Worm (Caenorhabditis elegans) whole organism, L2 larva: Measurements from ENCODE around the gene gmap-1.

ENCODE experiments used
- C34F6.9 ChIP-seq: fragments of 150-350 bp; optimal IDR thresholded peaks from 2 replicates; lab custom pipeline; 2014; ENCODE audit warnings: missing biosample characterization, missing genetic modification characterization
- F13H6.1 ChIP-seq: sonication (generic microtip); optimal IDR thresholded peaks from 2 replicates; lab custom pipeline; 2016; ENCODE audit warnings: missing genetic modification characterization, missing compliant biosample characterization
- R02D3.7 ChIP-seq: fragments of 150-350 bp; optimal IDR thresholded peaks from 2 replicates; lab custom pipeline; 2014; ENCODE audit warnings: missing biosample characterization, missing genetic modification characterization
- Y55F3AM.14 ChIP-seq: fragments of 200-800 bp; sonication (Bioruptor generic); optimal IDR thresholded peaks from 2 replicates; lab custom pipeline; 2018; ENCODE audit warnings: mild to moderate bottlenecking, missing genetic modification characterization, missing compliant biosample characterization
- ZK546.5 ChIP-seq: sonication (generic microtip); optimal IDR thresholded peaks from 2 replicates; lab custom pipeline; 2017; ENCODE audit warnings: missing biosample characterization, missing genetic modification characterization
- aly-2 ChIP-seq: fragments of 150-350 bp; optimal IDR thresholded peaks from 2 replicates; lab custom pipeline; 2014; ENCODE audit warnings: missing biosample characterization, missing genetic modification characterization
- ama-1 ChIP-seq: fragments of 150-350 bp; optimal IDR thresholded peaks from 2 replicates; lab custom pipeline; 2018; ENCODE audit warnings: inconsistent platforms
- blmp-1 ChIP-seq: sonication (generic microtip); optimal IDR thresholded peaks from 2 replicates; lab custom pipeline; 2017; ENCODE audit warnings: missing genetic modification characterization, mild to moderate bottlenecking, missing compliant biosample characterization, antibody characterized with exemption, moderate library complexity; ENCODE audit not compliant: insufficient read depth
- ceh-82 ChIP-seq: fragments of 150-350 bp; optimal IDR thresholded peaks from 2 replicates; lab custom pipeline; 2014; ENCODE audit warnings: missing biosample characterization, missing genetic modification characterization
- crh-2 ChIP-seq: sonication (generic microtip); optimal IDR thresholded peaks from 2 replicates; lab custom pipeline; 2017; ENCODE audit warnings: missing biosample characterization, missing genetic modification characterization
- egl-27 ChIP-seq: sonication (generic microtip); optimal IDR thresholded peaks from 3 replicates; lab custom pipeline; 2017; ENCODE audit warnings: missing biosample characterization, missing genetic modification reagents, missing genetic modification characterization
- elt-3 ChIP-seq: sonication (generic microtip); optimal IDR thresholded peaks from 2 replicates; lab custom pipeline; 2017; ENCODE audit warnings: missing biosample characterization, missing genetic modification characterization
- fos-1 ChIP-seq: fragments of 150-350 bp; optimal IDR thresholded peaks from 2 replicates; lab custom pipeline; 2014; ENCODE audit warnings: missing biosample characterization, missing genetic modification characterization
- gmeb-1 ChIP-seq: fragments of 150-350 bp; optimal IDR thresholded peaks from 2 replicates; lab custom pipeline; 2014; ENCODE audit warnings: missing biosample characterization, missing genetic modification characterization
- lin-11 ChIP-seq: fragments of 150-350 bp; sonication (generic microtip); optimal IDR thresholded peaks from 2 replicates; lab custom pipeline; 2014; ENCODE audit warnings: missing biosample characterization, missing genetic modification characterization, inconsistent platforms, mixed read lengths
- lin-13 ChIP-seq: fragments of 150-350 bp; optimal IDR thresholded peaks from 2 replicates; lab custom pipeline; 2014; ENCODE audit warnings: missing biosample characterization, missing genetic modification reagents, missing genetic modification characterization
- lin-39 ChIP-seq: fragments of 150-350 bp; optimal IDR thresholded peaks from 2 replicates; lab custom pipeline; 2014; ENCODE audit warnings: missing biosample characterization, missing genetic modification reagents, missing genetic modification characterization
- lsy-2 ChIP-seq, 2 experiments: fragments of 150-350 bp in 1 of 2; sonication (generic microtip) in 1 of 2; optimal IDR thresholded peaks; 2 replicates each; lab custom pipeline; 2014 to 2017; ENCODE audit warnings: missing biosample characterization in 2 of 2, missing genetic modification characterization in 2 of 2
- mab-5 ChIP-seq: fragments of 150-350 bp; optimal IDR thresholded peaks from 2 replicates; lab custom pipeline; 2014; ENCODE audit warnings: missing biosample characterization, missing genetic modification characterization
- mbf-1 ChIP-seq: sonication (generic microtip); optimal IDR thresholded peaks from 2 replicates; lab custom pipeline; 2017; ENCODE audit warnings: missing biosample characterization, missing genetic modification characterization
- mdl-1 ChIP-seq, 2 experiments: fragments of 150-350 bp in 1 of 2; sonication (generic microtip) in 1 of 2; optimal IDR thresholded peaks; 2 replicates each; lab custom pipeline; 2017; ENCODE audit warnings: missing biosample characterization in 2 of 2, missing genetic modification characterization in 2 of 2
- nhr-11 ChIP-seq: fragments of 150-350 bp; optimal IDR thresholded peaks from 2 replicates; lab custom pipeline; 2014; ENCODE audit warnings: missing biosample characterization, missing genetic modification characterization
- nhr-12 ChIP-seq: fragments of 150-350 bp; optimal IDR thresholded peaks from 2 replicates; lab custom pipeline; 2014; ENCODE audit warnings: missing biosample characterization, missing genetic modification characterization
- nhr-129 ChIP-seq: fragments of 150-350 bp; optimal IDR thresholded peaks from 2 replicates; lab custom pipeline; 2014; ENCODE audit warnings: missing biosample characterization, missing genetic modification characterization
- nhr-21 ChIP-seq: fragments of 150-350 bp; optimal IDR thresholded peaks from 2 replicates; lab custom pipeline; 2014; ENCODE audit warnings: missing biosample characterization, missing genetic modification characterization
- nhr-23 ChIP-seq: fragments of 150-350 bp; optimal IDR thresholded peaks from 2 replicates; lab custom pipeline; 2014; ENCODE audit warnings: missing biosample characterization, missing genetic modification reagents, missing genetic modification characterization
- nhr-237 ChIP-seq: fragments of 150-350 bp; optimal IDR thresholded peaks from 2 replicates; lab custom pipeline; 2014; ENCODE audit warnings: missing biosample characterization, missing genetic modification characterization
- nhr-6 ChIP-seq: fragments of 150-350 bp; optimal IDR thresholded peaks from 2 replicates; lab custom pipeline; 2014; ENCODE audit warnings: missing biosample characterization, missing genetic modification characterization
- nhr-77 ChIP-seq: fragments of 150-350 bp; optimal IDR thresholded peaks from 2 replicates; lab custom pipeline; 2014; ENCODE audit warnings: missing biosample characterization, missing genetic modification characterization
- peb-1 ChIP-seq: fragments of 150-350 bp; optimal IDR thresholded peaks from 2 replicates; lab custom pipeline; 2014; ENCODE audit warnings: missing biosample characterization, missing genetic modification characterization
- sem-4 ChIP-seq: fragments of 150-350 bp; optimal IDR thresholded peaks from 2 replicates; lab custom pipeline; 2014; ENCODE audit warnings: missing biosample characterization, missing genetic modification reagents, missing genetic modification characterization
- skn-1 ChIP-seq: sonication (generic microtip); optimal IDR thresholded peaks from 2 replicates; lab custom pipeline; 2017; ENCODE audit warnings: missing biosample characterization, missing genetic modification characterization
- sma-3 ChIP-seq: sonication (generic microtip); optimal IDR thresholded peaks from 2 replicates; lab custom pipeline; 2016; ENCODE audit warnings: missing genetic modification reagents, missing genetic modification characterization, missing compliant biosample characterization
- sma-9 ChIP-seq, 2 experiments: fragments of 150-350 bp in 1 of 2; sonication (generic microtip) in 1 of 2; optimal IDR thresholded peaks; 2 replicates each; lab custom pipeline; 2014 to 2016; ENCODE audit warnings: missing genetic modification characterization in 2 of 2, mild to moderate bottlenecking in 1 of 2, missing biosample characterization in 1 of 2, missing compliant biosample characterization in 1 of 2, missing genetic modification reagents in 1 of 2, moderate library complexity in 1 of 2
- snpc-4 ChIP-seq: fragments of 150-350 bp; optimal IDR thresholded peaks from 2 replicates; lab custom pipeline; 2014; ENCODE audit warnings: missing biosample characterization, missing genetic modification characterization
- unc-55 ChIP-seq: fragments of 150-350 bp; sonication (generic microtip); optimal IDR thresholded peaks from 3 replicates; lab custom pipeline; 2014; ENCODE audit warnings: missing biosample characterization, missing genetic modification reagents, missing genetic modification characterization
- unc-62 ChIP-seq: fragments of 150-350 bp; optimal IDR thresholded peaks from 2 replicates; lab custom pipeline; 2014; ENCODE audit warnings: missing biosample characterization, missing genetic modification reagents, missing genetic modification characterization
- zag-1 ChIP-seq: fragments of 150-350 bp; optimal IDR thresholded peaks from 2 replicates; lab custom pipeline; 2014; ENCODE audit warnings: missing biosample characterization, missing genetic modification characterization
- ztf-11 ChIP-seq: sonication (generic microtip); optimal IDR thresholded peaks from 2 replicates; lab custom pipeline; 2017; ENCODE audit warnings: missing biosample characterization, missing genetic modification characterization
- ztf-4 ChIP-seq: fragments of 150-350 bp; optimal IDR thresholded peaks from 2 replicates; lab custom pipeline; 2014; ENCODE audit warnings: missing biosample characterization, missing genetic modification characterization

Gene gmap-1

ce11 chrX:12976774-12977173 is 42.0 kb upstream of the gmap-1 start, which contains the start of the genes F11C1.4 and F11C1.10:
Gene F11C1.4 (plus strand): TSS chrX:12977074.
Gene F11C1.10 (plus strand): TSS chrX:12977082.
- TF ChIP-seq aly-2 (tag; lab: Kevin White, UChicago) (no peak), ztf-4 (tag; lab: Kevin White, UChicago) (no peak), F13H6.1 (tag; lab: Kevin White, UChicago) (no peak)

ce11 chrX:12975595-12976089 is 40.9 kb upstream of the gmap-1 start, which contains the start of gene ppk-3:
Gene ppk-3 (minus strand): TSS chrX:12975645.
- TF ChIP-seq unc-55 (GFP tag; lab: Kevin White, UChicago): peak; percentile 71
- TF ChIP-seq F13H6.1 (tag; lab: Kevin White, UChicago): peak; percentile 73
- peak; percentile 91 for TF ChIP-seq nhr-129 (tag; lab: Kevin White, UChicago)
- TF ChIP-seq nhr-6 (tag; lab: Kevin White, UChicago): peak; percentile 84
- no peak for TF ChIP-seq nhr-237 (tag; lab: Kevin White, UChicago)
- TF ChIP-seq blmp-1 (tag; lab: Kevin White, UChicago): peak; percentile 34
- peak; percentile 84 for TF ChIP-seq lin-13 (GFP tag; lab: Kevin White, UChicago)
- TF ChIP-seq sma-3: peak; percentile 75
- TF ChIP-seq lin-11 (tag; lab: Kevin White, UChicago): peak; percentile 73
- TF ChIP-seq C34F6.9 (tag; lab: Kevin White, UChicago): peak; percentile 89
- peak; percentile 17 for TF ChIP-seq snpc-4
- TF ChIP-seq zag-1: peak; percentile 10
- peak; percentile 76 for TF ChIP-seq gmeb-1 (tag; lab: Kevin White, UChicago)
- TF ChIP-seq ztf-11 (tag; lab: Kevin White, UChicago): no peak
- peak; percentile 10 for TF ChIP-seq Y55F3AM.14
- peak; percentile 85 for TF ChIP-seq sem-4 (tag; lab: Kevin White, UChicago)
- TF ChIP-seq nhr-23 (tag; lab: Kevin White, UChicago): no peak
- TF ChIP-seq lsy-2 (tag; optimal IDR thresholded peaks at IDR 0.05; lab: Kevin White, UChicago): peak; percentile 12 to 84
- peak; percentile 80 for TF ChIP-seq crh-2 (tag; lab: Kevin White, UChicago)
- peak; percentile 84 for TF ChIP-seq sma-9 (GFP tag; optimal IDR thresholded peaks at IDR 0.05; lab: Kevin White, UChicago)
- TF ChIP-seq sma-9 (tag; optimal IDR thresholded peaks at IDR 0.05; lab: Kevin White, UChicago): no peak
- peak in 1 of 2 experiments; percentile 16 for TF ChIP-seq mdl-1 (tag; optimal IDR thresholded peaks at IDR 0.05; lab: Kevin White, UChicago)
- no peak for TF ChIP-seq ZK546.5
- TF ChIP-seq nhr-21: peak; percentile 81
- TF ChIP-seq egl-27 (tag; lab: Kevin White, UChicago): peak; percentile 53
- peak; percentile 51 for TF ChIP-seq mab-5
- TF ChIP-seq ztf-4 (tag; lab: Kevin White, UChicago): peak; percentile 39
- TF ChIP-seq mbf-1 (tag; lab: Kevin White, UChicago): no peak
- TF ChIP-seq peb-1 (tag; lab: Kevin White, UChicago): no peak
- TF ChIP-seq fos-1: peak; percentile 63
- TF ChIP-seq, all 48 proteins: peak for 23

ce11 chrX:12965163-12965562 is 30.4 kb upstream of the gmap-1 start, which contains the start of gene frpr-2:
Gene frpr-2 (plus strand): TSS chrX:12965463.
- TF ChIP-seq lin-13 (GFP tag; lab: Kevin White, UChicago): no peak
- no peak for TF ChIP-seq fos-1
- TF ChIP-seq nhr-237 (tag; lab: Kevin White, UChicago): no peak
- no peak for TF ChIP-seq unc-62 (GFP tag; lab: Kevin White, UChicago)
- TF ChIP-seq nhr-129 (tag; lab: Kevin White, UChicago): no peak
- no peak for TF ChIP-seq R02D3.7

- TF ChIP-seq ama-1 (lab: Kevin White, UChicago): no peak
- TF ChIP-seq nhr-21: no peak
- TF ChIP-seq mbf-1 (tag; lab: Kevin White, UChicago): no peak
- TF ChIP-seq R02D3.7: no peak
- TF ChIP-seq sma-3: no peak
- no peak for TF ChIP-seq crh-2 (tag; lab: Kevin White, UChicago)
- no peak for TF ChIP-seq lin-11 (tag; lab: Kevin White, UChicago)
- TF ChIP-seq zag-1: no peak
- no peak for TF ChIP-seq elt-3 (tag; lab: Kevin White, UChicago)
- no peak for TF ChIP-seq nhr-11 (tag; lab: Kevin White, UChicago)
- TF ChIP-seq F13H6.1 (tag; lab: Kevin White, UChicago): no peak
- no peak for TF ChIP-seq lin-39 (tag; lab: Kevin White, UChicago)
- TF ChIP-seq nhr-12 (tag; lab: Kevin White, UChicago): no peak
- TF ChIP-seq egl-27 (tag; lab: Kevin White, UChicago): no peak
- no peak for TF ChIP-seq sem-4 (tag; lab: Kevin White, UChicago)
- TF ChIP-seq ceh-82 (tag; lab: Kevin White, UChicago): no peak
- TF ChIP-seq skn-1 (tag; lab: Kevin White, UChicago): no peak
- TF ChIP-seq gmeb-1 (tag; lab: Kevin White, UChicago): no peak
- TF ChIP-seq nhr-77 (tag; lab: Kevin White, UChicago): no peak
- no peak for TF ChIP-seq Y55F3AM.14
- TF ChIP-seq, all 48 proteins: peak for 0
Measured at ce11 chrX:12958897-12959296, 24.1 kb upstream of the gmap-1 start.
